Fruit fly (Drosophila melanogaster): ENCODE data around the gene wake.
A peak's percentile ranks its signal among the peaks of the same experiment; 100 is the strongest.

wake gene

DNA sequence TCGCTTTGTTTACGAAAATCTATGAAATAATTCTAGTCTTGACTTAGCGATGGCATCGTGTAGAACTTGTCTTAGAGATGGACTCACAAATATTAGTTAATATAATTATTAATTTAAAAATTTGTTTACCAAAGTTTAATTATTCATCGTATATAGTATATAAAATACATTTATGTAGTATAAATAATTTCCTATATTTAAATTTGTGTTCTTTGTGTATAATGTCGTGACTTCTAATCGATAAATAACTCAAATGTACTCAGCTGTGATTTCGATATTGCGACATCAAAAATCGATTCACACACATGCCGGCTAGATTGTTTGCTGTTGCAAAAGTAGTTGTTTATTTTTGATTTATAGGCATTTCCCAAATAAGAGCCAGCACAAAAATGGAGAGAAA is 50.7 kb downstream of the wake start, which contains the start of the genes wfs1 and Nup133 (continued):
- TF ChIP-seq CG13296 (GFP tag; optimal IDR thresholded peaks at IDR 0.05) (peak; percentile 70), Atf6 (GFP tag; IDR thresholded peaks at IDR 0.05) (peak; percentile 67), CG12155 (GFP tag; optimal IDR thresholded peaks at IDR 0.05) (peak; percentile 59), Rfx (GFP tag; IDR thresholded peaks at IDR 0.05) (peak; percentile 65), unc-4 (GFP tag; IDR thresholded peaks at IDR 0.05; ENCODE audit: partially characterized antibody) (peak; percentile 95), H2.0 (GFP tag; IDR thresholded peaks at IDR 0.05) (peak; percentile 62), CG3847 (GFP tag; IDR thresholded peaks at IDR 0.05) (peak; percentile 75), CG30431 (GFP tag; optimal IDR thresholded peaks at IDR 0.05) (no peak), esg (GFP tag; conservative IDR thresholded peaks at IDR 0.05) (peak; percentile 56), ab (GFP tag; optimal IDR thresholded peaks at IDR 0.05) (no peak), CG12299 (tag; optimal IDR thresholded peaks at IDR 0.05) (peak; percentile 82), Sox100B (GFP tag; optimal IDR thresholded peaks at IDR 0.05) (no peak), Bdp1 (GFP tag; optimal IDR thresholded peaks at IDR 0.05) (no peak), CG43689 (GFP tag; IDR thresholded peaks at IDR 0.05) (no peak), yki (optimal IDR thresholded peaks at IDR 0.05) (no peak), tgo (GFP tag; IDR thresholded peaks at IDR 0.05) (peak; percentile 68), CG10274 (GFP tag; optimal IDR thresholded peaks at IDR 0.05) (no peak), CG10565 (GFP tag; optimal IDR thresholded peaks at IDR 0.05) (no peak), hkb (optimal IDR thresholded peaks at IDR 0.05) (no peak), hkb (GFP tag; IDR thresholded peaks at IDR 0.05) (no peak; the same call in 1 of the 2 replicates), Awh (GFP tag; IDR thresholded peaks at IDR 0.05) (no peak), Mrtf (GFP tag; IDR thresholded peaks at IDR 0.05) (no peak), gt (GFP tag; IDR thresholded peaks at IDR 0.05) (no peak), CTCF (GFP tag; optimal IDR thresholded peaks at IDR 0.05) (no peak), jigr1 (GFP tag; IDR thresholded peaks at IDR 0.05) (no peak), sens (GFP tag) (peak; percentile 64), HLHmδ (GFP tag; optimal IDR thresholded peaks at IDR 0.05) (no peak), CG2678 (tag; optimal IDR thresholded peaks at IDR 0.05) (peak; percentile 88), CG11456 (GFP tag; IDR thresholded peaks at IDR 0.05) (peak; percentile 50; the same call in 1 of the 3 replicates), CG15073 (GFP tag; optimal IDR thresholded peaks at IDR 0.05) (no peak), Atf-2 (GFP tag; optimal IDR thresholded peaks at IDR 0.05) (no peak), Nf-YC (tag; optimal IDR thresholded peaks at IDR 0.05) (no peak), CG15514 (GFP tag; optimal IDR thresholded peaks at IDR 0.05) (peak; percentile 60), CG1603 (tag; optimal IDR thresholded peaks at IDR 0.05) (no peak), CG8089 (GFP tag; optimal IDR thresholded peaks at IDR 0.05) (no peak), CG2875 (GFP tag; optimal IDR thresholded peaks at IDR 0.05) (no peak), Hr78 (GFP tag; optimal IDR thresholded peaks at IDR 0.05) (no peak), tna (GFP tag; IDR thresholded peaks at IDR 0.05; ENCODE audit: partially characterized antibody) (peak; percentile 15; the same call in 1 of the 2 replicates), CG17802 (tag; optimal IDR thresholded peaks at IDR 0.05) (peak; percentile 14), onecut (GFP tag; IDR thresholded peaks at IDR 0.05) (peak; percentile 66; the same call in 1 of the 2 replicates), E2f1 (GFP tag; IDR thresholded peaks at IDR 0.05) (peak; percentile 65), Xrp1 (GFP tag; IDR thresholded peaks at IDR 0.05) (peak; percentile 84), stwl (tag; optimal IDR thresholded peaks at IDR 0.05) (peak; percentile 73), ERR (GFP tag; optimal IDR thresholded peaks at IDR 0.05) (no peak), dmrt99B (tag; optimal IDR thresholded peaks at IDR 0.05) (no peak), CG14860 (GFP tag; IDR thresholded peaks at IDR 0.05; ENCODE audit: partially characterized antibody) (peak; percentile 84), fru (optimal IDR thresholded peaks at IDR 0.05) (no peak), dan (GFP tag; IDR thresholded peaks at IDR 0.05) (no peak), CG18476 (GFP tag; optimal IDR thresholded peaks at IDR 0.05) (no peak), Chrac-16 (GFP tag; optimal IDR thresholded peaks at IDR 0.05) (peak; percentile 69), CG17328 (GFP tag; IDR thresholded peaks at IDR 0.05) (peak; percentile 48; the same call in 1 of the 2 replicates), CG11695 (GFP tag; IDR thresholded peaks at IDR 0.05) (peak; percentile 75; the same call in 2 of the 3 replicates), ttk (GFP tag; IDR thresholded peaks at IDR 0.05) (peak; percentile 53), grn (GFP tag; optimal IDR thresholded peaks at IDR 0.05) (no peak)
